Worm (Caenorhabditis elegans): Measurements from ENCODE around the gene Y110A2AL.5.
"Not testable (repeated sequence)": the region's sequence is repeated elsewhere in the genome, so short reads cannot be mapped to it uniquely, and the experiment has no call there.

Gene Y110A2AL.5

ce11 chrII:2839004-2839403 is 25.3 kb upstream of the Y110A2AL.5 start, which contains the start of gene Y110A2AL.4:
Gene Y110A2AL.4, plus strand, starts transcription at chrII:2839304.
- TF ChIP-seq nhr-12, skn-1, lin-39 (tag; optimal IDR thresholded peaks at IDR 0.05): not testable (repeated sequence)

ce11 chrII:2841529-2841928 is 22.8 kb upstream of the Y110A2AL.5 start, which contains the start of gene Y110A2AL.6:
Gene Y110A2AL.6, minus strand, starts transcription at chrII:2841629.
- no peak for TF ChIP-seq C34F6.9 (tag; optimal IDR thresholded peaks at IDR 0.05)
- no peak for TF ChIP-seq mab-5 (tag; optimal IDR thresholded peaks at IDR 0.05)
- TF ChIP-seq lin-39 (tag; optimal IDR thresholded peaks at IDR 0.05), result no peak
- no peak for TF ChIP-seq ztf-4 (tag; optimal IDR thresholded peaks at IDR 0.05)
- TF ChIP-seq nhr-21 (tag; optimal IDR thresholded peaks at IDR 0.05), result no peak
- TF ChIP-seq mbf-1 (tag; optimal IDR thresholded peaks at IDR 0.05), result no peak
- no peak for TF ChIP-seq lin-11 (tag; optimal IDR thresholded peaks at IDR 0.05)
- no peak for TF ChIP-seq unc-39 (tag; optimal IDR thresholded peaks at IDR 0.05)
- no peak for TF ChIP-seq F13H6.1 (tag; optimal IDR thresholded peaks at IDR 0.05)
- no peak for TF ChIP-seq peb-1 (tag; optimal IDR thresholded peaks at IDR 0.05)
- no peak for TF ChIP-seq sem-4 (tag; optimal IDR thresholded peaks at IDR 0.05)
- no peak for TF ChIP-seq aly-2 (tag; optimal IDR thresholded peaks at IDR 0.05)
- TF ChIP-seq unc-55 (GFP tag; optimal IDR thresholded peaks at IDR 0.05), result no peak
- no peak for TF ChIP-seq nhr-237 (tag; optimal IDR thresholded peaks at IDR 0.05)
- TF ChIP-seq nhr-23 (tag; optimal IDR thresholded peaks at IDR 0.05), result no peak
- no peak for TF ChIP-seq skn-1 (tag; optimal IDR thresholded peaks at IDR 0.05)
- TF ChIP-seq crh-2 (tag; optimal IDR thresholded peaks at IDR 0.05), result no peak
- no peak for TF ChIP-seq nhr-77 (tag; optimal IDR thresholded peaks at IDR 0.05)
- no peak for TF ChIP-seq elt-1 (tag; optimal IDR thresholded peaks at IDR 0.05)
- TF ChIP-seq ama-1 (optimal IDR thresholded peaks at IDR 0.05), result no peak

ce11 chrII:2843088-2843487 is 21.2 kb upstream of the Y110A2AL.5 start, which contains the start of gene Y110A2AL.7:
Gene Y110A2AL.7, minus strand, starts transcription at chrII:2843188.
- TF ChIP-seq elt-3 (tag; optimal IDR thresholded peaks at IDR 0.05) (no peak), unc-39 (tag; optimal IDR thresholded peaks at IDR 0.05) (no peak), nhr-6 (tag; optimal IDR thresholded peaks at IDR 0.05) (no peak), zag-1 (tag; optimal IDR thresholded peaks at IDR 0.05) (no peak), aly-2 (tag; optimal IDR thresholded peaks at IDR 0.05) (no peak), sma-9 (GFP tag; optimal IDR thresholded peaks at IDR 0.05) (no peak), sma-9 (tag; optimal IDR thresholded peaks at IDR 0.05) (no peak), nhr-77 (tag; optimal IDR thresholded peaks at IDR 0.05) (no peak), dmd-4 (tag; optimal IDR thresholded peaks at IDR 0.05) (no peak)

ce11 chrII:2845674-2846073 is 18.7 kb upstream of the Y110A2AL.5 start:
- TF ChIP-seq skn-1 (tag; optimal IDR thresholded peaks at IDR 0.05) (no peak), snpc-4 (tag; optimal IDR thresholded peaks at IDR 0.05) (no peak), sma-3 (GFP tag; optimal IDR thresholded peaks at IDR 0.05) (no peak), blmp-1 (tag; optimal IDR thresholded peaks at IDR 0.05; ENCODE audit: insufficient read depth) (no peak)

ce11 chrII:2846552-2846951 is 17.8 kb upstream of the Y110A2AL.5 start:
- TF ChIP-seq alr-1 (tag; optimal IDR thresholded peaks at IDR 0.05), result no peak

- TF ChIP-seq aly-2 (tag; optimal IDR thresholded peaks at IDR 0.05) (no peak), nhr-25 (tag; optimal IDR thresholded peaks at IDR 0.05) (no peak), skn-1 (tag; optimal IDR thresholded peaks at IDR 0.05) (no peak), nhr-23 (tag; optimal IDR thresholded peaks at IDR 0.05) (no peak), dmd-4 (tag; optimal IDR thresholded peaks at IDR 0.05) (no peak), F13H6.1 (tag; optimal IDR thresholded peaks at IDR 0.05) (no peak), lsy-2 (tag; optimal IDR thresholded peaks at IDR 0.05) (no peak), lin-13 (GFP tag; optimal IDR thresholded peaks at IDR 0.05) (no peak), nhr-10 (tag; optimal IDR thresholded peaks at IDR 0.05) (no peak), crh-2 (tag; optimal IDR thresholded peaks at IDR 0.05) (no peak), sem-4 (tag; optimal IDR thresholded peaks at IDR 0.05) (no peak), egl-27 (tag; optimal IDR thresholded peaks at IDR 0.05) (no peak), unc-39 (tag; optimal IDR thresholded peaks at IDR 0.05) (no peak), mab-5 (tag; optimal IDR thresholded peaks at IDR 0.05) (no peak), unc-62 (GFP tag; optimal IDR thresholded peaks at IDR 0.05) (no peak), fos-1 (tag; optimal IDR thresholded peaks at IDR 0.05) (no peak), nhr-6 (tag; optimal IDR thresholded peaks at IDR 0.05) (no peak), elt-1 (tag; optimal IDR thresholded peaks at IDR 0.05) (no peak)
Measured at ce11 chrII:2852493-2852892, 11.8 kb upstream of the Y110A2AL.5 start, which contains the start of gene ptc-3. Gene ptc-3, minus strand, starts transcription at chrII:2852593.

Measured in whole organism, L2 larva.